Fruit fly (Drosophila melanogaster) whole organism, embryonic: ENCODE measurements around the gene LPCAT.

Experiments used
- Bteb2 ChIP-seq: fragments of 200-800 bp; sonication (Bioruptor generic); optimal IDR thresholded peaks from 2 replicates; lab custom pipeline; 2016; ENCODE audit warnings: missing biosample characterization, missing genetic modification characterization
- CG10147 ChIP-seq: fragments of 200-800 bp; sonication (Bioruptor generic); optimal IDR thresholded peaks from 2 replicates; lab custom pipeline; 2019; ENCODE audit warnings: missing biosample characterization, mild to moderate bottlenecking, missing genetic modification characterization, moderate library complexity
- CG10462 ChIP-seq: fragments of 200-800 bp; sonication (Bioruptor generic); optimal IDR thresholded peaks from 2 replicates; lab custom pipeline; 2016; ENCODE audit warnings: missing biosample characterization, missing genetic modification characterization
- CG10654 ChIP-seq: fragments of 200-800 bp; sonication (Bioruptor generic); optimal IDR thresholded peaks from 2 replicates; lab custom pipeline; 2016; ENCODE audit warnings: missing biosample characterization, missing genetic modification characterization
- CG11247 ChIP-seq: fragments of 200-800 bp; sonication (Bioruptor generic); IDR thresholded peaks from 2 replicates; pipeline ENCODE4 v1.3.6; 2022; ENCODE audit warnings: missing biosample characterization, missing genetic modification characterization
- CG11398 ChIP-seq: fragments of 200-800 bp; sonication (Bioruptor generic); optimal IDR thresholded peaks from 2 replicates; lab custom pipeline; 2016; ENCODE audit warnings: missing biosample characterization, missing genetic modification characterization
- CG11456 ChIP-seq: fragments of 200-800 bp; sonication (Bioruptor generic); IDR thresholded peaks from 3 replicates; pipeline ENCODE4 v1.3.6; 2022; ENCODE audit warnings: missing biosample characterization, missing genetic modification characterization
- CG12299 ChIP-seq: fragments of 200-800 bp; sonication (Bioruptor generic); optimal IDR thresholded peaks from 2 replicates; lab custom pipeline; 2018; ENCODE audit warnings: missing biosample characterization, mild to moderate bottlenecking, missing genetic modification characterization
- CG1233 ChIP-seq: fragments of 200-800 bp; sonication (Bioruptor generic); optimal IDR thresholded peaks from 4 replicates; lab custom pipeline; 2018; ENCODE audit warnings: missing biosample characterization, mild to moderate bottlenecking, missing genetic modification characterization
- CG14860 ChIP-seq: fragments of 200-800 bp; sonication (Bioruptor generic); IDR thresholded peaks from 3 replicates; pipeline ENCODE4 v1.3.6; 2022; ENCODE audit warnings: missing biosample characterization, missing genetic modification characterization; ENCODE audit not compliant: partially characterized antibody
- CG1602 ChIP-seq: fragments of 200-800 bp; sonication (Bioruptor generic); optimal IDR thresholded peaks from 3 replicates; lab custom pipeline; 2016; ENCODE audit warnings: missing biosample characterization, missing genetic modification characterization
- CG18476 ChIP-seq: fragments of 200-800 bp; sonication (Bioruptor generic); optimal IDR thresholded peaks from 2 replicates; lab custom pipeline; 2016; ENCODE audit warnings: missing biosample characterization, mild to moderate bottlenecking, missing genetic modification characterization
- CG2116 ChIP-seq: fragments of 200-800 bp; sonication (Bioruptor generic); optimal IDR thresholded peaks from 3 replicates; lab custom pipeline; 2018; ENCODE audit warnings: missing biosample characterization, mild to moderate bottlenecking, missing genetic modification characterization
- CG2875 ChIP-seq: fragments of 200-800 bp; sonication (Bioruptor generic); optimal IDR thresholded peaks from 2 replicates; lab custom pipeline; 2017; ENCODE audit warnings: missing biosample characterization, mild to moderate bottlenecking, missing genetic modification characterization, missing genetic modification reagents
- CG32767 ChIP-seq: fragments of 200-800 bp; sonication (Bioruptor generic); IDR thresholded peaks from 2 replicates; pipeline ENCODE4 v1.3.6; 2022; ENCODE audit warnings: missing biosample characterization, missing genetic modification characterization
- CG3407 ChIP-seq: fragments of 200-800 bp; sonication (Bioruptor generic); optimal IDR thresholded peaks from 2 replicates; lab custom pipeline; 2018; ENCODE audit warnings: missing biosample characterization, mild to moderate bottlenecking, missing genetic modification characterization
- CG3726 ChIP-seq: fragments of 200-800 bp; sonication (Bioruptor generic); IDR thresholded peaks from 3 replicates; pipeline ENCODE4, ENCODE4 v1.3.6; 2022; ENCODE audit warnings: missing biosample characterization, missing genetic modification characterization
- CG6254 ChIP-seq: fragments of 200-800 bp; sonication (Bioruptor generic); optimal IDR thresholded peaks from 3 replicates; lab custom pipeline; 2017; ENCODE audit warnings: mild to moderate bottlenecking, missing biosample characterization, missing genetic modification reagents, missing genetic modification characterization
- CG7839 ChIP-seq: fragments of 200-800 bp; sonication (Bioruptor generic); optimal IDR thresholded peaks from 3 replicates; lab custom pipeline; 2018; ENCODE audit warnings: missing biosample characterization, mild to moderate bottlenecking, missing genetic modification characterization, moderate library complexity
- Dp ChIP-seq: fragments of 200-800 bp; sonication (Bioruptor generic); optimal IDR thresholded peaks from 2 replicates; lab custom pipeline; 2018; ENCODE audit warnings: missing biosample characterization, mild to moderate bottlenecking, missing genetic modification characterization, moderate library complexity
- Dref ChIP-seq: fragments of 200-800 bp; sonication (Bioruptor generic); IDR thresholded peaks from 2 replicates; pipeline ENCODE4 v1.3.6; 2022; ENCODE audit warnings: missing biosample characterization, missing genetic modification characterization
- Hand ChIP-seq: fragments of 200-800 bp; sonication (Bioruptor generic); optimal IDR thresholded peaks from 2 replicates; lab custom pipeline; 2017; ENCODE audit warnings: mild to moderate bottlenecking, missing biosample characterization, missing genetic modification reagents, missing genetic modification characterization
- Lhr ChIP-seq: fragments of 200-800 bp; sonication (Bioruptor generic); optimal IDR thresholded peaks from 3 replicates; lab custom pipeline; 2017; ENCODE audit warnings: mild to moderate bottlenecking, missing biosample characterization, missing genetic modification reagents, missing genetic modification characterization
- NC2β ChIP-seq: fragments of 200-800 bp; sonication (Bioruptor generic); optimal IDR thresholded peaks from 2 replicates; lab custom pipeline; 2016; ENCODE audit warnings: missing biosample characterization, missing genetic modification characterization
- NK7.1 ChIP-seq: fragments of 200-800 bp; sonication (Bioruptor generic); optimal IDR thresholded peaks from 3 replicates; lab custom pipeline; 2016; ENCODE audit warnings: missing biosample characterization, missing genetic modification characterization
- NfI ChIP-seq: fragments of 200-800 bp; sonication (Bioruptor generic); optimal IDR thresholded peaks from 3 replicates; lab custom pipeline; 2018; ENCODE audit warnings: missing biosample characterization, mild to moderate bottlenecking, missing genetic modification characterization, moderate library complexity
- Pdp1 ChIP-seq, 2 experiments: fragments of 200-800 bp; sonication (Bioruptor generic); optimal IDR thresholded peaks; 3 replicates each; lab custom pipeline; 2016; ENCODE audit warnings: missing biosample characterization in 2 of 2, missing genetic modification characterization in 2 of 2, mild to moderate bottlenecking in 1 of 2, moderate library complexity in 1 of 2
- Ptx1 ChIP-seq: fragments of 200-800 bp; sonication (Bioruptor generic); IDR thresholded peaks from 2 replicates; pipeline ENCODE4 v1.3.6; 2022; ENCODE audit warnings: missing biosample characterization, missing genetic modification characterization
- Sry-δ ChIP-seq: fragments of 200-800 bp; sonication (Bioruptor generic); optimal IDR thresholded peaks from 2 replicates; lab custom pipeline; 2016; ENCODE audit warnings: missing biosample characterization, missing genetic modification characterization
- TFAM ChIP-seq: fragments of 200-800 bp; sonication (Bioruptor generic); optimal IDR thresholded peaks from 2 replicates; lab custom pipeline; 2017; ENCODE audit warnings: missing biosample characterization, missing genetic modification characterization, inconsistent platforms
- Taf1 ChIP-seq: fragments of 200-800 bp; sonication (Bioruptor generic); IDR thresholded peaks from 2 replicates; pipeline ENCODE4 v1.3.6; 2022; ENCODE audit warnings: missing biosample characterization, missing genetic modification characterization
- ap ChIP-seq: fragments of 200-800 bp; sonication (Bioruptor generic); IDR thresholded peaks from 2 replicates; pipeline ENCODE4 v1.3.6; 2022; ENCODE audit warnings: missing biosample characterization, missing genetic modification characterization
- cg ChIP-seq: fragments of 200-800 bp; sonication (Bioruptor generic); optimal IDR thresholded peaks from 3 replicates; lab custom pipeline; 2019; ENCODE audit warnings: missing biosample characterization, mild to moderate bottlenecking, missing genetic modification characterization, moderate library complexity
- fu2 ChIP-seq: fragments of 200-800 bp; sonication (Bioruptor generic); optimal IDR thresholded peaks from 2 replicates; lab custom pipeline; 2016; ENCODE audit warnings: missing biosample characterization, missing genetic modification characterization
- gsb-n ChIP-seq: fragments of 200-800 bp; sonication (Bioruptor generic); optimal IDR thresholded peaks from 3 replicates; lab custom pipeline; 2018; ENCODE audit warnings: missing biosample characterization, mild to moderate bottlenecking, missing genetic modification characterization
- h ChIP-seq: fragments of >200 bp; optimal IDR thresholded peaks from 2 replicates; lab custom pipeline; 2017
- hbn ChIP-seq: fragments of 200-800 bp; sonication (Bioruptor generic); IDR thresholded peaks from 2 replicates; pipeline ENCODE4 v1.3.6; 2022; ENCODE audit warnings: missing biosample characterization, missing genetic modification characterization; ENCODE audit not compliant: partially characterized antibody
- ken ChIP-seq: fragments of 200-800 bp; sonication (Bioruptor generic); IDR thresholded peaks from 3 replicates; pipeline ENCODE4 v1.3.6; 2022; ENCODE audit warnings: missing biosample characterization, missing genetic modification characterization
- otp ChIP-seq: fragments of 200-800 bp; sonication (Bioruptor generic); IDR thresholded peaks from 3 replicates; pipeline ENCODE4, ENCODE4 v1.3.6; 2022; ENCODE audit warnings: missing biosample characterization, missing genetic modification characterization
- p53 ChIP-seq: fragments of 200-800 bp; sonication (Bioruptor generic); optimal IDR thresholded peaks from 2 replicates; lab custom pipeline; 2016; ENCODE audit warnings: missing biosample characterization, missing genetic modification characterization
- peb ChIP-seq: fragments of 200-800 bp; sonication (Bioruptor generic); IDR thresholded peaks from 2 replicates; pipeline ENCODE4 v1.3.6; 2022; ENCODE audit warnings: missing biosample characterization, missing genetic modification characterization
- pita ChIP-seq: fragments of 200-800 bp; sonication (Bioruptor generic); optimal IDR thresholded peaks from 2 replicates; lab custom pipeline; 2017; ENCODE audit warnings: missing biosample characterization, mild to moderate bottlenecking, missing genetic modification characterization
- pum ChIP-seq: fragments of 200-800 bp; sonication (Bioruptor generic); optimal IDR thresholded peaks from 2 replicates; lab custom pipeline; 2016; ENCODE audit warnings: missing biosample characterization, missing genetic modification characterization
- row ChIP-seq: fragments of 200-800 bp; sonication (Bioruptor generic); IDR thresholded peaks from 3 replicates; pipeline ENCODE4 v1.3.6; 2022; ENCODE audit warnings: missing biosample characterization, missing genetic modification characterization
- sens-2 ChIP-seq: fragments of 200-800 bp; sonication (Bioruptor generic); IDR thresholded peaks from 2 replicates; pipeline ENCODE4 v1.3.6; 2022; ENCODE audit warnings: missing biosample characterization, missing genetic modification characterization
- sisA ChIP-seq: fragments of 200-800 bp; sonication (Bioruptor generic); IDR thresholded peaks from 2 replicates; pipeline ENCODE4 v1.3.6; 2022; ENCODE audit warnings: missing biosample characterization, missing genetic modification characterization
- sr ChIP-seq: fragments of 200-800 bp; sonication (Bioruptor generic); IDR thresholded peaks from 3 replicates; pipeline ENCODE4 v1.3.6; 2022; ENCODE audit warnings: missing biosample characterization, missing genetic modification characterization
- stwl ChIP-seq: fragments of 200-800 bp; sonication (Bioruptor generic); optimal IDR thresholded peaks from 3 replicates; lab custom pipeline; 2018; ENCODE audit warnings: missing biosample characterization, mild to moderate bottlenecking, missing genetic modification characterization, moderate library complexity
- ttk ChIP-seq: fragments of 200-800 bp; sonication (Bioruptor generic); IDR thresholded peaks from 2 replicates; pipeline ENCODE4 v2.1.2; 2022; ENCODE audit warnings: missing biosample characterization, missing genetic modification characterization
- z ChIP-seq: fragments of 200-800 bp; sonication (Bioruptor generic); IDR thresholded peaks from 3 replicates; pipeline ENCODE4 v1.3.6; 2022; ENCODE audit warnings: missing biosample characterization, missing genetic modification characterization

LPCAT gene

dm6 chrX:9578696-9579509 lies 884 bp downstream of the LPCAT start (continued):
- peak; percentile 97 for TF ChIP-seq CG3407 (GFP tag; lab: Kevin White, UChicago)
- TF ChIP-seq CG1233 (GFP tag; lab: Kevin White, UChicago) = peak; percentile 97
- TF ChIP-seq Dref (GFP tag; lab: Robert Waterston, UW) = peak; percentile 48
- peak; percentile 81; the same call in 2 of the 3 replicates for TF ChIP-seq z (GFP tag; lab: Robert Waterston, UW)
- peak; percentile 98 for TF ChIP-seq NC2β (GFP tag; lab: Kevin White, UChicago)
- peak; percentile 97 for TF ChIP-seq Lhr (GFP tag; lab: Kevin White, UChicago)
- peak; percentile 99 for TF ChIP-seq CG11247 (GFP tag; lab: Robert Waterston, UW)
- peak; percentile 92 for TF ChIP-seq CG12299
- peak; percentile 99 for TF ChIP-seq CG1602 (GFP tag; lab: Kevin White, UChicago)
- peak; percentile 76 for TF ChIP-seq Sry-δ (GFP tag; lab: Kevin White, UChicago)
- peak; percentile 99 for TF ChIP-seq pum (GFP tag; lab: Kevin White, UChicago)
- peak; percentile 99 for TF ChIP-seq otp (GFP tag; lab: Robert Waterston, UW)
- peak; percentile 95 for TF ChIP-seq p53 (GFP tag; lab: Kevin White, UChicago)
- TF ChIP-seq peb (GFP tag; lab: Robert Waterston, UW) = peak; percentile 98
- peak; percentile 98 for TF ChIP-seq row
- no peak for TF ChIP-seq CG14860 (GFP tag; lab: Robert Waterston, UW)
- peak; percentile 97 to 99 for TF ChIP-seq Pdp1 (GFP tag; optimal IDR thresholded peaks at IDR 0.05; lab: Kevin White, UChicago)
- TF ChIP-seq CG18476 (GFP tag; lab: Kevin White, UChicago) = peak; percentile 95
- peak; percentile 99 for TF ChIP-seq sisA (GFP tag; lab: Robert Waterston, UW)
- TF ChIP-seq CG6254 = peak; percentile 95
- TF ChIP-seq Bteb2 (GFP tag; lab: Kevin White, UChicago) = peak; percentile 98
- peak; percentile 97 for TF ChIP-seq CG11398 (GFP tag; lab: Kevin White, UChicago)
- peak; percentile 98 for TF ChIP-seq CG10654 (GFP tag; lab: Kevin White, UChicago)
- TF ChIP-seq CG11456 (GFP tag; lab: Robert Waterston, UW) = peak; percentile 99
- no peak for TF ChIP-seq pita (GFP tag; lab: Kevin White, UChicago)
- peak; percentile 98 for TF ChIP-seq NfI (GFP tag; lab: Kevin White, UChicago)
- TF ChIP-seq h (lab: Kevin White, UChicago) = no peak
- TF ChIP-seq ap = peak; percentile 98
- TF ChIP-seq Taf1 = peak; percentile 96
- TF ChIP-seq Dp (GFP tag; lab: Kevin White, UChicago) = no peak
- peak; percentile 98 for TF ChIP-seq CG3726 (GFP tag; lab: Robert Waterston, UW)
- TF ChIP-seq CG7839 (tag; lab: Kevin White, UChicago) = peak; percentile 98
- peak; percentile 89 for TF ChIP-seq TFAM (GFP tag; lab: Kevin White, UChicago)
- TF ChIP-seq stwl = peak; percentile 55
- TF ChIP-seq hbn (GFP tag; lab: Robert Waterston, UW) = no peak
- peak; percentile 96 for TF ChIP-seq NK7.1 (GFP tag; lab: Kevin White, UChicago)
- peak; percentile 95 for TF ChIP-seq sr (GFP tag; lab: Robert Waterston, UW)
- peak; percentile 97 for TF ChIP-seq CG32767 (GFP tag; lab: Robert Waterston, UW)
- peak; percentile 94 for TF ChIP-seq Hand
- TF ChIP-seq CG10462 (GFP tag; lab: Kevin White, UChicago) = peak; percentile 97
- peak; percentile 98 for TF ChIP-seq sens-2 (GFP tag; lab: Robert Waterston, UW)
- TF ChIP-seq cg = no peak
- peak; percentile 99 for TF ChIP-seq CG2875
- peak; percentile 99 for TF ChIP-seq ken (GFP tag; lab: Robert Waterston, UW)
- peak; percentile 98 for TF ChIP-seq ttk (GFP tag; lab: Robert Waterston, UW)
- peak; percentile 80 for TF ChIP-seq CG2116 (GFP tag; lab: Kevin White, UChicago)
- TF ChIP-seq gsb-n (tag; lab: Kevin White, UChicago) = peak; percentile 98
- TF ChIP-seq CG10147 (GFP tag; lab: Kevin White, UChicago) = peak; percentile 90
- TF ChIP-seq fu2 (GFP tag; lab: Kevin White, UChicago) = peak; percentile 97
- peak; percentile 98 for TF ChIP-seq Ptx1 (GFP tag; lab: Robert Waterston, UW)
